Worm (Caenorhabditis elegans): Measurements from ENCODE around the gene pros-1.

DNA sequence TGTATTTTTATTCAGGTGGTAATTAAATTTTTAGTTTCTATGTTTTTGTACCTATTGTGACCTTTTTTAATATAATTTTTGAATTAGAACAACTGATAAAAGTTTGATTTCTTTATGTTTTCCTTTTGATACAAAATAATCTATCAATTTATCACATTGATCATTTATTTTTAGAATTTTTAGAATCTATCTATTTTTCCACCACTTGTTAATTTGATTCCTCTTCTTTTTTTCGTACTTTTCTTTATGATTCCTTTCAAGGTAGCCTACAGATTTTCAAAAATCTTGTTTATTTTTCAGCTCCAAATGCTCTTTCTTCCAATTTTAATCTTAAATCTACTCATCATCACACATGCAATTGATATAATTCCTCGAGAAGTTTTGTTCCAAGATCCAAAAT, 29.1 kb upstream of the pros-1 start, which contains the start of gene dpf-6:
- TF ChIP-seq madf-2 (tag; optimal IDR thresholded peaks at IDR 0.05) (no peak), elt-2 (tag; optimal IDR thresholded peaks at IDR 0.05) (no peak), gmeb-2 (tag; optimal IDR thresholded peaks at IDR 0.05) (no peak), ceh-45 (GFP tag; IDR thresholded peaks at IDR 0.05) (no peak), sdc-2 (tag; optimal IDR thresholded peaks at IDR 0.05) (no peak), rnt-1 (tag; optimal IDR thresholded peaks at IDR 0.05) (no peak), lin-11 (tag; optimal IDR thresholded peaks at IDR 0.05) (no peak), npax-4 (tag; optimal IDR thresholded peaks at IDR 0.05) (no peak), sox-2 (GFP tag; IDR thresholded peaks at IDR 0.05) (no peak), unc-55 (GFP tag; optimal IDR thresholded peaks at IDR 0.05) (no peak)

Measured in whole organism, late embryonic.